Fruit fly (Drosophila melanogaster) whole organism, adult: ENCODE data around the gene kz.

ENCODE experiments used
- CG33017 ChIP-seq: fragments of 200-800 bp; sonication (Bioruptor generic); optimal IDR thresholded peaks from 2 replicates; lab custom pipeline; 2018; ENCODE audit warnings: missing biosample characterization, mild to moderate bottlenecking, missing genetic modification characterization, moderate library complexity
- CG7045 ChIP-seq: fragments of 200-800 bp; sonication (Bioruptor generic); optimal IDR thresholded peaks from 2 replicates; lab custom pipeline; 2017; ENCODE audit warnings: missing biosample characterization, mild to moderate bottlenecking, missing genetic modification characterization
- CG7101 ChIP-seq: fragments of 200-800 bp; sonication (Bioruptor generic); optimal IDR thresholded peaks from 2 replicates; lab custom pipeline; 2018; ENCODE audit warnings: missing biosample characterization, mild to moderate bottlenecking, missing genetic modification characterization, moderate library complexity
- Crg-1 ChIP-seq: fragments of 200-800 bp; sonication (Bioruptor generic); optimal IDR thresholded peaks from 2 replicates; lab custom pipeline; 2016; ENCODE audit warnings: missing biosample characterization, missing genetic modification characterization
- Hr96 ChIP-seq: fragments of 200-800 bp; sonication (Bioruptor generic); optimal IDR thresholded peaks from 2 replicates; lab custom pipeline; 2016; ENCODE audit warnings: missing biosample characterization, missing genetic modification characterization
- Mnt ChIP-seq: fragments of 200-800 bp; sonication (Bioruptor generic); optimal IDR thresholded peaks from 2 replicates; lab custom pipeline; 2016; ENCODE audit warnings: missing biosample characterization, mild to moderate bottlenecking, missing genetic modification characterization
- cic ChIP-seq: fragments of 200-800 bp; sonication (Bioruptor generic); optimal IDR thresholded peaks from 2 replicates; lab custom pipeline; 2017; ENCODE audit warnings: missing biosample characterization, mild to moderate bottlenecking, missing genetic modification characterization, moderate library complexity
- kay ChIP-seq: fragments of 200-800 bp; sonication (Bioruptor generic); peaks from one replicate; lab custom pipeline; 2016; ENCODE audit warnings: missing biosample characterization, missing genetic modification characterization, borderline replicate concordance
- pad ChIP-seq: fragments of 200-800 bp; sonication (Bioruptor generic); optimal IDR thresholded peaks from 3 replicates; lab custom pipeline; 2017; ENCODE audit warnings: missing biosample characterization, missing genetic modification characterization, mild to moderate bottlenecking, moderate library complexity, missing genetic modification reagents

DNA sequence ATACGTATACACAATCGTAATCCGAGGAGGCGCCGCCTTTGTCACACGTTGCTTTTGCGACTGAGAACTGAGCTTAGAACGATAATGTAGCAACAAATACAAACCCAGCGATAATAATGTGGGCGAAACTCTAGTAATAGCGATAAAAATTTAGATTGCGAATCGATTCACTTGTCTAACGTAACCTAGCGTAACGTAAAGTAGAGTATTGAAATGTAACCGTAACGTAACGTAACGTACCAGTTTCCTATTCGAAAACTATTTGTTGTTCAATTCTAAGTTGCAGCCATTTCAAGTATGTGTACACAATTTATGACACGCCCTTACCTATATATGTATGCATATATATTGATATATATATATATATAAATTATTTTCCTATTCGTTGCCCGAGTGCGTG, 2.9 kb upstream of the kz start:
- TF ChIP-seq Hr96 (GFP tag; lab: Kevin White, UChicago) = no peak
- no peak for TF ChIP-seq CG33017 (tag; lab: Kevin White, UChicago)
- TF ChIP-seq CG7101 = no peak
- TF ChIP-seq pad (GFP tag; lab: Kevin White, UChicago) = no peak
- no peak for TF ChIP-seq CG7045 (GFP tag; lab: Kevin White, UChicago)
- TF ChIP-seq Mnt = no peak
- TF ChIP-seq cic (GFP tag; lab: Kevin White, UChicago) = no peak
- no peak for TF ChIP-seq Crg-1
- TF ChIP-seq kay (GFP tag; lab: Kevin White, UChicago) = no peak
